Fruit fly (Drosophila melanogaster) whole organism, adult: ENCODE results near the gene Dbp21E2.

Experiments
- CG11617 ChIP-seq: fragments of 200-800 bp; sonication (Bioruptor generic); optimal IDR thresholded peaks from 2 replicates; lab custom pipeline; 2017; ENCODE audit warnings: mild to moderate bottlenecking, missing biosample characterization, missing genetic modification reagents, missing genetic modification characterization
- CG12768 ChIP-seq: fragments of 200-800 bp; sonication (Bioruptor generic); optimal IDR thresholded peaks from 2 replicates; lab custom pipeline; 2017; ENCODE audit warnings: missing biosample characterization, missing genetic modification characterization, mild to moderate bottlenecking, moderate library complexity, missing genetic modification reagents
- CG14711 ChIP-seq: fragments of 200-800 bp; sonication (Bioruptor generic); optimal IDR thresholded peaks from 2 replicates; lab custom pipeline; 2018; ENCODE audit warnings: missing biosample characterization, mild to moderate bottlenecking, missing genetic modification characterization, moderate library complexity
- CG1620 ChIP-seq: fragments of 200-800 bp; sonication (Bioruptor generic); optimal IDR thresholded peaks from 2 replicates; lab custom pipeline; 2016; ENCODE audit warnings: missing biosample characterization, missing genetic modification characterization
- CG5204 ChIP-seq: fragments of 200-800 bp; sonication (Bioruptor generic); optimal IDR thresholded peaks from 2 replicates; lab custom pipeline; 2016; ENCODE audit warnings: missing biosample characterization, missing genetic modification characterization
- Clk ChIP-seq: fragments of 200-800 bp; sonication (Bioruptor generic); optimal IDR thresholded peaks from 2 replicates; lab custom pipeline; 2017; ENCODE audit warnings: missing biosample characterization, missing genetic modification characterization
- bab1 ChIP-seq: fragments of 200-800 bp; sonication (Bioruptor generic); optimal IDR thresholded peaks from 3 replicates; lab custom pipeline; 2019; ENCODE audit warnings: missing biosample characterization, mild to moderate bottlenecking, missing genetic modification characterization, moderate library complexity
- cic ChIP-seq: fragments of 200-800 bp; sonication (Bioruptor generic); optimal IDR thresholded peaks from 2 replicates; lab custom pipeline; 2017; ENCODE audit warnings: missing biosample characterization, mild to moderate bottlenecking, missing genetic modification characterization, moderate library complexity
- cnc ChIP-seq, 2 experiments: fragments of >200 bp; optimal IDR thresholded peaks; 2 replicates each; lab custom pipeline; 2017
- kay ChIP-seq: fragments of 200-800 bp; sonication (Bioruptor generic); peaks from one replicate; lab custom pipeline; 2016; ENCODE audit warnings: missing biosample characterization, missing genetic modification characterization, borderline replicate concordance
- ovo ChIP-seq: fragments of 200-800 bp; sonication (Bioruptor generic); optimal IDR thresholded peaks from 2 replicates; lab custom pipeline; 2016; ENCODE audit warnings: missing biosample characterization, missing genetic modification characterization
- pad ChIP-seq: fragments of 200-800 bp; sonication (Bioruptor generic); optimal IDR thresholded peaks from 3 replicates; lab custom pipeline; 2017; ENCODE audit warnings: missing biosample characterization, missing genetic modification characterization, mild to moderate bottlenecking, moderate library complexity, missing genetic modification reagents
- tj ChIP-seq: fragments of 200-800 bp; sonication (Bioruptor generic); optimal IDR thresholded peaks from 3 replicates; lab custom pipeline; 2017; ENCODE audit warnings: missing biosample characterization, mild to moderate bottlenecking, missing genetic modification characterization, moderate library complexity
- toe ChIP-seq: fragments of 200-800 bp; sonication (Bioruptor generic); optimal IDR thresholded peaks from 2 replicates; lab custom pipeline; 2016; ENCODE audit warnings: missing biosample characterization, missing genetic modification characterization

- no peak for TF ChIP-seq CG11617 (GFP tag; lab: Kevin White, UChicago)
- no peak for TF ChIP-seq pad (GFP tag; lab: Kevin White, UChicago)
- no peak for TF ChIP-seq Clk (GFP tag; lab: Kevin White, UChicago)
- no peak for TF ChIP-seq CG12768 (GFP tag; lab: Kevin White, UChicago)
- no peak for TF ChIP-seq ovo (GFP tag; lab: Kevin White, UChicago)
- TF ChIP-seq CG14711 (tag; lab: Kevin White, UChicago): no peak
- no peak for TF ChIP-seq toe (GFP tag; lab: Kevin White, UChicago)
- TF ChIP-seq cic (GFP tag; lab: Kevin White, UChicago): no peak
- no peak for TF ChIP-seq cnc (optimal IDR thresholded peaks at IDR 0.05; lab: Kevin White, UChicago)
- no peak for TF ChIP-seq CG1620 (GFP tag; lab: Kevin White, UChicago)
- TF ChIP-seq CG5204 (GFP tag; lab: Kevin White, UChicago): no peak
- TF ChIP-seq kay (GFP tag; lab: Kevin White, UChicago): no peak
- TF ChIP-seq tj: no peak
- TF ChIP-seq bab1 (GFP tag; lab: Kevin White, UChicago): no peak
Measured at dm6 chr2L:849787-850512, 38.6 kb downstream of the Dbp21E2 start.
